Worm (Caenorhabditis elegans) whole organism, late embryonic: ENCODE results near the gene T19E7.6.

ENCODE experiments used
- K09A11.1 ChIP-seq: sonication (generic microtip); optimal IDR thresholded peaks from 2 replicates; lab custom pipeline; 2017; ENCODE audit warnings: antibody characterized with exemption, mild to moderate bottlenecking, missing genetic modification characterization, missing compliant biosample characterization; ENCODE audit not compliant: insufficient read depth
- Y22D7AL.16 ChIP-seq: sonication (generic microtip); optimal IDR thresholded peaks from 2 replicates; lab custom pipeline; 2016; ENCODE audit warnings: missing genetic modification characterization, missing compliant biosample characterization
- ahr-1 ChIP-seq: sonication (generic microtip); optimal IDR thresholded peaks from 2 replicates; lab custom pipeline; 2016; ENCODE audit warnings: missing genetic modification characterization, missing compliant biosample characterization
- ceh-18 ChIP-seq: sonication (generic microtip); optimal IDR thresholded peaks from 2 replicates; lab custom pipeline; 2016; ENCODE audit warnings: missing genetic modification characterization, missing compliant biosample characterization
- ceh-19 ChIP-seq: fragments of 200-800 bp; sonication (Bioruptor generic); optimal IDR thresholded peaks from 2 replicates; lab custom pipeline; 2018; ENCODE audit warnings: mild to moderate bottlenecking, missing genetic modification characterization, missing compliant biosample characterization
- ceh-22 ChIP-seq: sonication (generic microtip); optimal IDR thresholded peaks from 2 replicates; lab custom pipeline; 2017; ENCODE audit warnings: missing biosample characterization, missing genetic modification characterization
- ceh-30 ChIP-seq: fragments of 150-350 bp; optimal IDR thresholded peaks from 2 replicates; lab custom pipeline; 2014; ENCODE audit warnings: missing biosample characterization, missing genetic modification characterization
- ceh-34 ChIP-seq: sonication (generic microtip); optimal IDR thresholded peaks from 2 replicates; lab custom pipeline; 2016; ENCODE audit warnings: mild to moderate bottlenecking, missing genetic modification characterization, missing compliant biosample characterization
- ceh-48 ChIP-seq: sonication (generic microtip); optimal IDR thresholded peaks from 2 replicates; lab custom pipeline; 2016; ENCODE audit warnings: missing genetic modification characterization, inconsistent platforms, missing compliant biosample characterization
- ceh-6 ChIP-seq: fragments of 200-800 bp; sonication (Bioruptor generic); optimal IDR thresholded peaks from 2 replicates; lab custom pipeline; 2018; ENCODE audit warnings: mild to moderate bottlenecking, missing genetic modification characterization, missing compliant biosample characterization
- ceh-9 ChIP-seq: sonication (generic microtip); optimal IDR thresholded peaks from 2 replicates; lab custom pipeline; 2016; ENCODE audit warnings: mild to moderate bottlenecking, missing genetic modification characterization, inconsistent platforms, missing compliant biosample characterization
- dmd-4 ChIP-seq: sonication (generic microtip); optimal IDR thresholded peaks from 2 replicates; lab custom pipeline; 2016; ENCODE audit warnings: borderline replicate concordance, missing genetic modification characterization, missing compliant biosample characterization
- dve-1 ChIP-seq: sonication (generic microtip); optimal IDR thresholded peaks from 2 replicates; lab custom pipeline; 2017; ENCODE audit warnings: antibody characterized with exemption, mild to moderate bottlenecking, missing genetic modification characterization, missing compliant biosample characterization
- elt-2 ChIP-seq: sonication (generic microtip); optimal IDR thresholded peaks from 2 replicates; lab custom pipeline; 2016; ENCODE audit warnings: missing genetic modification reagents, missing genetic modification characterization, missing compliant biosample characterization
- elt-4 ChIP-seq: sonication (generic microtip); optimal IDR thresholded peaks from 2 replicates; lab custom pipeline; 2016; ENCODE audit warnings: missing genetic modification characterization, missing compliant biosample characterization
- ets-4 ChIP-seq: sonication (generic microtip); optimal IDR thresholded peaks from 2 replicates; lab custom pipeline; 2016; ENCODE audit warnings: missing genetic modification characterization, missing compliant biosample characterization
- fax-1 ChIP-seq: sonication (generic microtip); optimal IDR thresholded peaks from 2 replicates; lab custom pipeline; 2016; ENCODE audit warnings: missing genotype, missing genetic modification characterization, missing compliant biosample characterization
- fkh-10 ChIP-seq: fragments of 150-350 bp; optimal IDR thresholded peaks from 2 replicates; lab custom pipeline; 2014; ENCODE audit warnings: missing biosample characterization, missing genetic modification reagents, missing genetic modification characterization
- gmeb-2 ChIP-seq: sonication (generic microtip); optimal IDR thresholded peaks from 2 replicates; lab custom pipeline; 2016; ENCODE audit warnings: missing genetic modification characterization, inconsistent platforms, missing compliant biosample characterization
- hlh-13 ChIP-seq: fragments of 200-800 bp; sonication (Bioruptor generic); optimal IDR thresholded peaks from 2 replicates; lab custom pipeline; 2018; ENCODE audit warnings: mild to moderate bottlenecking, missing genetic modification characterization, missing compliant biosample characterization
- hlh-15 ChIP-seq: sonication (generic microtip); optimal IDR thresholded peaks from 2 replicates; lab custom pipeline; 2016; ENCODE audit warnings: missing genetic modification characterization, missing compliant biosample characterization
- hlh-30 ChIP-seq: sonication (generic microtip); optimal IDR thresholded peaks from 2 replicates; lab custom pipeline; 2017; ENCODE audit warnings: antibody characterized with exemption, missing genetic modification characterization, missing compliant biosample characterization; ENCODE audit not compliant: insufficient read depth
- hlh-8 ChIP-seq: sonication (generic microtip); optimal IDR thresholded peaks from 2 replicates; lab custom pipeline; 2016; ENCODE audit warnings: missing genotype, missing genetic modification characterization, missing compliant biosample characterization
- madf-2 ChIP-seq: sonication (generic microtip); optimal IDR thresholded peaks from 2 replicates; lab custom pipeline; 2017; ENCODE audit warnings: missing genetic modification characterization, missing compliant biosample characterization
- npax-4 ChIP-seq: sonication (generic microtip); optimal IDR thresholded peaks from 2 replicates; lab custom pipeline; 2016; ENCODE audit warnings: missing genetic modification characterization, missing compliant biosample characterization
- odd-2 ChIP-seq: sonication (generic microtip); optimal IDR thresholded peaks from 2 replicates; lab custom pipeline; 2017; ENCODE audit warnings: antibody characterized with exemption, mild to moderate bottlenecking, missing genetic modification characterization, missing compliant biosample characterization
- pat-9 ChIP-seq: fragments of 200-800 bp; sonication (Bioruptor generic); optimal IDR thresholded peaks from 2 replicates; lab custom pipeline; 2018; ENCODE audit warnings: mild to moderate bottlenecking, missing genetic modification characterization, moderate library complexity, missing compliant biosample characterization
- pha-2 ChIP-seq: sonication (generic microtip); optimal IDR thresholded peaks from 2 replicates; lab custom pipeline; 2017; ENCODE audit warnings: mild to moderate bottlenecking, missing genetic modification characterization, missing compliant biosample characterization
- pqm-1 ChIP-seq: sonication (generic microtip); optimal IDR thresholded peaks from 2 replicates; lab custom pipeline; 2016; ENCODE audit warnings: missing genetic modification characterization, missing compliant biosample characterization
- pros-1 ChIP-seq: fragments of 150-350 bp; optimal IDR thresholded peaks from 2 replicates; lab custom pipeline; 2014; ENCODE audit warnings: missing biosample characterization, missing genetic modification reagents, missing genetic modification characterization
- ref-2 ChIP-seq: sonication (generic microtip); optimal IDR thresholded peaks from 2 replicates; lab custom pipeline; 2016; ENCODE audit warnings: missing genetic modification characterization, missing compliant biosample characterization
- rnt-1 ChIP-seq: sonication (generic microtip); optimal IDR thresholded peaks from 2 replicates; lab custom pipeline; 2016; ENCODE audit warnings: missing genetic modification characterization, missing compliant biosample characterization
- sdc-2 ChIP-seq: sonication (generic microtip); optimal IDR thresholded peaks from 2 replicates; lab custom pipeline; 2016; ENCODE audit warnings: missing genotype, missing genetic modification characterization, missing compliant biosample characterization
- sox-2 ChIP-seq: fragments of 200-800 bp; sonication (Bioruptor generic); IDR thresholded peaks from 2 replicates; pipeline ENCODE4 v1.3.6; 2022; ENCODE audit warnings: missing genetic modification reagents, missing genetic modification characterization, missing compliant biosample characterization
- sox-4 ChIP-seq: sonication (generic microtip); optimal IDR thresholded peaks from 2 replicates; lab custom pipeline; 2017; ENCODE audit warnings: mild to moderate bottlenecking, missing genetic modification characterization, inconsistent platforms, missing compliant biosample characterization
- syd-9 ChIP-seq: sonication (generic microtip); optimal IDR thresholded peaks from 2 replicates; lab custom pipeline; 2016; ENCODE audit warnings: mild to moderate bottlenecking, missing genetic modification characterization, moderate library complexity, missing compliant biosample characterization
- tbx-2 ChIP-seq: sonication (generic microtip); optimal IDR thresholded peaks from 2 replicates; lab custom pipeline; 2016; ENCODE audit warnings: missing genetic modification characterization, missing compliant biosample characterization
- tbx-7 ChIP-seq: sonication (generic microtip); optimal IDR thresholded peaks from 2 replicates; lab custom pipeline; 2016; ENCODE audit warnings: missing genotype, missing genetic modification characterization, missing compliant biosample characterization
- unc-42 ChIP-seq: sonication (generic microtip); optimal IDR thresholded peaks from 2 replicates; lab custom pipeline; 2016; ENCODE audit warnings: missing genotype, missing genetic modification characterization, missing compliant biosample characterization
- unc-55 ChIP-seq: sonication (generic microtip); optimal IDR thresholded peaks from 2 replicates; lab custom pipeline; 2017; ENCODE audit warnings: missing biosample characterization, missing genetic modification reagents, missing genetic modification characterization
- unc-86 ChIP-seq: sonication (generic microtip); optimal IDR thresholded peaks from 2 replicates; lab custom pipeline; 2016; ENCODE audit warnings: missing genetic modification characterization, missing compliant biosample characterization
- ztf-16 ChIP-seq: sonication (generic microtip); optimal IDR thresholded peaks from 2 replicates; lab custom pipeline; 2017; ENCODE audit warnings: missing genetic modification characterization, missing compliant biosample characterization

The T19E7.6 gene

DNA sequence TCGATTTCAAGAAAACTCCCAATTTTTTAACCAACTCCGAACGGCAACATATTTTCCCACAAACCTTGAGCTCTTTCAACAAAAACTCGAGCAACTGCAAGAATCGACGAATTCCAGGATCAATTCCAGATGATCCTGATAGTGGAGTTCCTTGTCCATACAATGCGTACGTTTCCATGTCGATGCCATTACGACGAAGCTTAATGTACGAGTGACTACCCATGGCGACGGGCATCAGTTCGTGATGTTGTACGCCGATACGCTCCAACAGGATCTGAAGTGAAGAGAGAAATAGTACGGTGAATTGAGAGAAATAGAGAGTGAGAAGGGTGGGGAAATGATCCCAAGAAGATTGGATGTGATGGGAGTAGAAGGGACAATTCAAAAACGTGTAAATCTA is 7.2 kb downstream of the T19E7.6 start:
- TF ChIP-seq madf-2 (tag; lab: Kevin White, UChicago) (no peak), odd-2 (no peak), ceh-34 (tag; lab: Kevin White, UChicago) (no peak), hlh-13 (GFP tag; lab: Kevin White, UChicago) (no peak), elt-4 (tag; lab: Kevin White, UChicago) (no peak), sox-4 (tag; lab: Kevin White, UChicago) (no peak), ahr-1 (tag; lab: Kevin White, UChicago) (no peak), pqm-1 (tag; lab: Kevin White, UChicago) (no peak), hlh-30 (tag; lab: Kevin White, UChicago) (no peak)

DNA sequence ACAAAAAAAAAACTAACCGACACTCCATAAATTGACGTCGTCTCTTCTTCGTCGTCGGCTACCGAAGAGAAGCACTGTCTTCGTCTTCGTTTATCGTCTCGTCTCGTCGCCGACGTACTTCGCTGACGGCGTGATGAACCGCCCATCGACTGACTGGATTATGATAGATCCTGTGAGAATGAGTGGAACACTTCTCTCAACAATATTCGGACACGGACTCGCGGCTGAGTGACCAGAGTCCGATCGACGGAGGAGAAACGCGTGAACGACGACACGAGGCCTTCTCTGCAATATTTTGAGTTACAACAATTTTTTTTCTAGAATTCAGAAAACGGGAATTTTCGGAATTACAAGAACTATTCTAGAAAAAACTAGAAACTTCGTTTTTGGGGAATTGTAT is 9.1 kb downstream of the T19E7.6 start, which contains the start of gene skn-1:
skn-1 (minus strand) TSS at position 146 of the 400 bp plus-strand sequence.
- TF ChIP-seq npax-4 = no peak
- no peak for TF ChIP-seq unc-55
- no peak for TF ChIP-seq ztf-16
- no peak for TF ChIP-seq hlh-15
- TF ChIP-seq sox-2 (GFP tag; lab: Robert Waterston, UW) = no peak
- no peak for TF ChIP-seq dve-1 (tag; lab: Kevin White, UChicago)

DNA sequence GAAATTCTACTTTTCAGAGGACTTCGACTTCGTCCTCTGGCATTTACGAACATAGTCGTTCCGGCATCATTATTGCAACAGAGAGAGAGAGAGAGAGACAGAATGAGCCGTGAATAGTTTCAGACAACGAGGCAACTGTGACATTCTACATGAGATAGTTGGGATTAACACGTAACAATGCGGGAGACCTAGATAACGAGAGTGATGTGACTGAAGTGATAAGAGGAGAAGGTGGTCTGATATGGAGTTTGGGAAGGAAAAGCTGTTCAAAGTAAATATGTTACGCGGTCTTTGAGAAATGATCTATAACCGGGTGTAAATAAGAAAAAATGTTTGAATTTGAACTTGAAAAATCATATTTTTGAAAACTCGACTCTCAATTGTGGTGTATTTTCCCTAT is 9.8 kb downstream of the T19E7.6 start:
- TF ChIP-seq npax-4 = no peak
- peak; percentile 75 for TF ChIP-seq elt-2 (tag; lab: Kevin White, UChicago)

DNA sequence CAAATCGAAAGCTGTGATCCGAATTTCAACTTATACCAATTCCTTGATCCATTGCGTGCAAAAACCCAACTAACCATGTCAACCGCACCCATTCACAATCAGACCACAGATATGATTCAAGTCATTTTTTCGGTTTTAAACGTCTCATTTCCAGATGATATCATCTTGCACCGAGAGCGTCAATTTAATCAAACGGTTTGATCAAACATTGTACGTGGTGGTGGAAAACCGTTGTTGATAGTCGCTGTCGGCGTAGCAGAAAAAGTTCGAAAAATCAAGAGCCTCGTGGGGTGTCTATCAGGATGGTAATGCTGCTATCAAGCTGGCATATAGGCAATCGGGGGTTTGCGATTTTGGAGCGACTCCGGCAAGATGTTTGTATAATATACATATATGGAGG is 10.4 kb downstream of the T19E7.6 start:
- no peak for TF ChIP-seq pha-2
- no peak for TF ChIP-seq unc-86 (tag; lab: Kevin White, UChicago)
- TF ChIP-seq pros-1 = no peak
- TF ChIP-seq ceh-18 = no peak
- TF ChIP-seq hlh-30 (tag; lab: Kevin White, UChicago) = no peak
- TF ChIP-seq pat-9 (tag; lab: Kevin White, UChicago) = no peak
- TF ChIP-seq ahr-1 (tag; lab: Kevin White, UChicago) = no peak
- TF ChIP-seq ref-2 = no peak

DNA sequence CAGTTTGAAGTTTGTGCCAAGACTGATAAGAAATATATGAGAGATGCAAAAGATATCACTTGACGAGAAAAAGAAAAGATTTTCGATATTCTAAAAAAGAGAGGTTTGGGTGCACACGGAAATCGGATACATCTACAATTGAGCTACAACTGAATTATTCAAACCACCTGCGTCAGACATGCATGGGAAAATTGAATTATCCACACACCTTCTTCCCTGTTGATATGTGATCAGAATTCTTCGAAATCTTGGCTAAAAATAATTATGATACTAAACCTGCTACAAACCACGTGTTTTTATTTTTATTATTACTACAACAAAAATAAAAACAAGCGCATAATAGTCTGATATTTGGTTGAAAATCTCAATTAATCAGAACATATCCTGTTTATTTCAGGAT is 11.1 kb downstream of the T19E7.6 start:
- TF ChIP-seq fkh-10 (GFP tag; lab: Kevin White, UChicago) (no peak), ceh-6 (no peak)
- TF ChIP-seq, all 69 proteins: peak for 0

DNA sequence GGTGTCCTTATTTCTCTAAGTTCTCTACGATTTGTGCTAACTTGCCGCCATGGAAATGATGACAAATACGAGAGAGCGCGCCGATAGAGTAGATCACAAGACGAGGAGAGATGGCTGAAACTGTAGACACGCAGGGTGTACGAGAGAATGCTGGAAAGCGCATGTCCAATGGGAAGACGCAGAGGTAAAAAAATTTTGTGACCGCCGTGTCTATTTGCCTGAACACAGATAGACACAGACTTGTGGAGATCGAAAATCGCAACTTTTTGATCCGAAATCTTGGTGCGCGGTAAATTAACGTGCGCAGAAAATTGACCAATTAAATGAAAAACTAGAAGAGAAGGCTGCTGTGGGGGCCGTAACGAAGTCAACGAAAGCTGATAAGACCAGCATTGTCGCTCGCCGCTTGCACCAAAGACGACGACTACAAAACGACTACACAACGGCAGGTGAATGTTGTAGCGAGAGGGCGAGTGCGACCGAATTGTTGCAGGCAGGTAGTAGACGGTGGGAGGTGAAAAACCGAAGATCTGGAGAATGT is 12.1 kb downstream of the T19E7.6 start:
- TF ChIP-seq unc-42 (tag; lab: Kevin White, UChicago) (peak; percentile 25), elt-4 (tag; lab: Kevin White, UChicago) (no peak), ets-4 (tag; lab: Kevin White, UChicago) (no peak), ceh-34 (tag; lab: Kevin White, UChicago) (peak; percentile 43), Y22D7AL.16 (tag; lab: Kevin White, UChicago) (no peak), tbx-7 (tag; lab: Kevin White, UChicago) (no peak), pqm-1 (tag; lab: Kevin White, UChicago) (no peak), ceh-6 (no peak), ref-2 (peak; percentile 46), rnt-1 (tag; lab: Kevin White, UChicago) (peak; percentile 49), ceh-22 (no peak), hlh-8 (tag; lab: Kevin White, UChicago) (no peak), ceh-9 (tag; lab: Kevin White, UChicago) (no peak), dve-1 (tag; lab: Kevin White, UChicago) (peak; percentile 35), sdc-2 (no peak), hlh-13 (GFP tag; lab: Kevin White, UChicago) (no peak), K09A11.1 (tag; lab: Kevin White, UChicago) (no peak), ceh-19 (GFP tag; lab: Kevin White, UChicago) (peak; percentile 6), ceh-18 (peak; percentile 71), tbx-2 (tag; lab: Kevin White, UChicago) (peak; percentile 50), ceh-30 (tag; lab: Kevin White, UChicago) (peak; percentile 91), ahr-1 (tag; lab: Kevin White, UChicago) (no peak), pat-9 (tag; lab: Kevin White, UChicago) (no peak), gmeb-2 (tag; lab: Kevin White, UChicago) (no peak), syd-9 (tag; lab: Kevin White, UChicago) (no peak), fax-1 (no peak), dmd-4 (tag; lab: Kevin White, UChicago) (no peak), ztf-16 (peak; percentile 34), ceh-48 (no peak)
